Fruit fly (Drosophila melanogaster) whole organism, prepupa: Measurements from ENCODE around the gene fend.

Experiments used
- Blimp-1 ChIP-seq: fragments of 200-800 bp; sonication (Bioruptor generic); optimal IDR thresholded peaks from 3 replicates; lab custom pipeline; 2017; ENCODE audit warnings: missing biosample characterization, missing genetic modification characterization, mild to moderate bottlenecking, moderate library complexity, missing genetic modification reagents
- CG10631 ChIP-seq: fragments of 200-800 bp; sonication (Bioruptor generic); optimal IDR thresholded peaks from 2 replicates; lab custom pipeline; 2016; ENCODE audit warnings: missing biosample characterization, missing genetic modification characterization
- CG10669 ChIP-seq: fragments of 200-800 bp; sonication (Bioruptor generic); optimal IDR thresholded peaks from 3 replicates; lab custom pipeline; 2018; ENCODE audit warnings: missing biosample characterization, mild to moderate bottlenecking, missing genetic modification characterization, moderate library complexity
- CG11294 ChIP-seq: fragments of 200-800 bp; sonication (Bioruptor generic); IDR thresholded peaks from 2 replicates; pipeline ENCODE4 v1.3.6; 2022; ENCODE audit warnings: missing biosample characterization, missing genetic modification characterization
- CG11762 ChIP-seq: fragments of 200-800 bp; sonication (Bioruptor generic); optimal IDR thresholded peaks from 3 replicates; lab custom pipeline; 2016; ENCODE audit warnings: missing biosample characterization, missing genetic modification characterization; ENCODE audit not compliant: insufficient read depth
- CG11902 ChIP-seq: fragments of 200-800 bp; sonication (Bioruptor generic); optimal IDR thresholded peaks from 3 replicates; lab custom pipeline; 2016; ENCODE audit warnings: missing biosample characterization, missing genetic modification characterization
- CG15336 ChIP-seq: fragments of 200-800 bp; sonication (Bioruptor generic); IDR thresholded peaks from 2 replicates; pipeline ENCODE4 v1.3.6; 2022; ENCODE audit warnings: missing biosample characterization, missing genetic modification characterization
- CG1621 ChIP-seq: fragments of 200-800 bp; sonication (Bioruptor generic); optimal IDR thresholded peaks from 3 replicates; lab custom pipeline; 2018; ENCODE audit warnings: missing biosample characterization, mild to moderate bottlenecking, missing genetic modification characterization
- CG16779 ChIP-seq: fragments of 200-800 bp; sonication (Bioruptor generic); optimal IDR thresholded peaks from 3 replicates; lab custom pipeline; 2017; ENCODE audit warnings: missing biosample characterization, mild to moderate bottlenecking, missing genetic modification characterization
- CG3032 ChIP-seq: fragments of 200-800 bp; optimal IDR thresholded peaks from 2 replicates; lab custom pipeline; 2019; ENCODE audit warnings: missing biosample characterization, mild to moderate bottlenecking, missing genetic modification characterization, moderate library complexity
- CG32006 ChIP-seq: fragments of 200-800 bp; sonication (Bioruptor generic); optimal IDR thresholded peaks from 3 replicates; lab custom pipeline; 2017; ENCODE audit warnings: missing biosample characterization, mild to moderate bottlenecking, missing genetic modification characterization
- CG34406 ChIP-seq: fragments of 200-800 bp; sonication (Bioruptor generic); optimal IDR thresholded peaks from 3 replicates; lab custom pipeline; 2016; ENCODE audit warnings: missing biosample characterization, missing genetic modification characterization
- CG6163 ChIP-seq: fragments of 200-800 bp; sonication (Bioruptor generic); IDR thresholded peaks from 3 replicates; pipeline ENCODE4 v1.3.6; 2022; ENCODE audit warnings: missing biosample characterization, missing genetic modification characterization
- CG6276 ChIP-seq: fragments of 200-800 bp; sonication (Bioruptor generic); optimal IDR thresholded peaks from 2 replicates; lab custom pipeline; 2017; ENCODE audit warnings: missing biosample characterization, mild to moderate bottlenecking, missing genetic modification characterization
- CG6792 ChIP-seq: fragments of 200-800 bp; sonication (Bioruptor generic); optimal IDR thresholded peaks from 3 replicates; lab custom pipeline; 2016; ENCODE audit warnings: missing biosample characterization, missing genetic modification characterization
- CG8119 ChIP-seq: fragments of 200-800 bp; sonication (Bioruptor generic); IDR thresholded peaks from 3 replicates; pipeline ENCODE4 v1.3.6; 2022; ENCODE audit warnings: missing biosample characterization, missing genetic modification characterization
- CG8319 ChIP-seq: fragments of 200-800 bp; sonication (Bioruptor generic); optimal IDR thresholded peaks from 3 replicates; lab custom pipeline; 2016; ENCODE audit warnings: missing biosample characterization, missing genetic modification characterization
- CG8632 ChIP-seq: fragments of 200-800 bp; sonication (Bioruptor generic); optimal IDR thresholded peaks from 3 replicates; lab custom pipeline; 2016; ENCODE audit warnings: missing biosample characterization, missing genetic modification characterization
- CG9139 ChIP-seq: fragments of 200-800 bp; sonication (Bioruptor generic); optimal IDR thresholded peaks from 3 replicates; lab custom pipeline; 2017; ENCODE audit warnings: missing biosample characterization, mild to moderate bottlenecking, missing genetic modification characterization
- Eip75B ChIP-seq: fragments of 200-800 bp; sonication (Bioruptor generic); optimal IDR thresholded peaks from 3 replicates; lab custom pipeline; 2016; ENCODE audit warnings: missing biosample characterization, missing genetic modification characterization
- Eip78C ChIP-seq: fragments of 200-800 bp; sonication (Bioruptor generic); peaks from one replicate; lab custom pipeline; 2016; ENCODE audit warnings: missing biosample characterization, missing genetic modification characterization
- Ets21C ChIP-seq: fragments of 200-800 bp; sonication (Bioruptor generic); optimal IDR thresholded peaks from 3 replicates; lab custom pipeline; 2016; ENCODE audit warnings: missing biosample characterization, missing genetic modification characterization
- Gug ChIP-seq: fragments of 200-800 bp; sonication (Bioruptor generic); IDR thresholded peaks from 2 replicates; pipeline ENCODE4 v1.3.6; 2022; ENCODE audit warnings: missing biosample characterization, missing genetic modification characterization
- Hr38 ChIP-seq: sonication (Bioruptor generic); optimal IDR thresholded peaks from 2 replicates; lab custom pipeline; 2016; ENCODE audit warnings: missing biosample characterization, missing genetic modification characterization
- Hr39 ChIP-seq: fragments of 200-800 bp; sonication (Bioruptor generic); optimal IDR thresholded peaks from 2 replicates; lab custom pipeline; 2016; ENCODE audit warnings: missing biosample characterization, missing genetic modification characterization
- Met ChIP-seq: fragments of 200-800 bp; sonication (Bioruptor generic); optimal IDR thresholded peaks from 3 replicates; lab custom pipeline; 2016; ENCODE audit warnings: missing biosample characterization, missing genetic modification characterization
- OdsH ChIP-seq: fragments of 200-800 bp; sonication (Bioruptor generic); optimal IDR thresholded peaks from 3 replicates; lab custom pipeline; 2016; ENCODE audit warnings: missing biosample characterization, missing genetic modification characterization
- Smox ChIP-seq: fragments of 200-800 bp; sonication (Bioruptor generic); optimal IDR thresholded peaks from 3 replicates; lab custom pipeline; 2016; ENCODE audit warnings: missing biosample characterization, missing genetic modification characterization
- Sox102F ChIP-seq: fragments of 200-800 bp; sonication (Bioruptor generic); optimal IDR thresholded peaks from 2 replicates; lab custom pipeline; 2016; ENCODE audit warnings: missing biosample characterization, mild to moderate bottlenecking, missing genetic modification characterization
- Sox14 ChIP-seq: fragments of 200-800 bp; sonication (Bioruptor generic); optimal IDR thresholded peaks from 3 replicates; lab custom pipeline; 2016; ENCODE audit warnings: missing biosample characterization, missing genetic modification characterization
- Sox15 ChIP-seq: fragments of 200-800 bp; sonication (Bioruptor generic); optimal IDR thresholded peaks from 3 replicates; lab custom pipeline; 2016; ENCODE audit warnings: missing biosample characterization, missing genetic modification characterization
- achi ChIP-seq: fragments of 200-800 bp; sonication (Bioruptor generic); optimal IDR thresholded peaks from 3 replicates; lab custom pipeline; 2016; ENCODE audit warnings: missing biosample characterization, missing genetic modification characterization
- acj6 ChIP-seq: fragments of 200-800 bp; sonication (Bioruptor generic); optimal IDR thresholded peaks from 3 replicates; lab custom pipeline; 2016; ENCODE audit warnings: missing biosample characterization, missing genetic modification characterization
- cyc ChIP-seq: fragments of 200-800 bp; sonication (Bioruptor generic); optimal IDR thresholded peaks from 3 replicates; lab custom pipeline; 2016; ENCODE audit warnings: missing biosample characterization, missing genetic modification characterization
- dac ChIP-seq: fragments of 200-800 bp; sonication (Bioruptor generic); optimal IDR thresholded peaks from 2 replicates; lab custom pipeline; 2017; ENCODE audit warnings: missing biosample characterization, mild to moderate bottlenecking, missing genetic modification characterization
- dsx ChIP-seq: fragments of 200-800 bp; optimal IDR thresholded peaks from 3 replicates; lab custom pipeline; 2019; ENCODE audit warnings: missing biosample characterization, mild to moderate bottlenecking, missing genetic modification characterization, moderate library complexity; ENCODE audit not compliant: poor library complexity, severe bottlenecking
- eg ChIP-seq: fragments of 200-800 bp; sonication (Bioruptor generic); IDR thresholded peaks from 3 replicates; pipeline ENCODE4 v1.3.6; 2022; ENCODE audit warnings: missing biosample characterization, missing genetic modification characterization
- esn ChIP-seq: fragments of 200-800 bp; sonication (Bioruptor generic); optimal IDR thresholded peaks from 2 replicates; lab custom pipeline; 2016; ENCODE audit warnings: missing biosample characterization, mild to moderate bottlenecking, missing genetic modification characterization, moderate library complexity
- fd59A ChIP-seq: fragments of 200-800 bp; sonication (Bioruptor generic); optimal IDR thresholded peaks from 2 replicates; lab custom pipeline; 2017; ENCODE audit warnings: missing biosample characterization, mild to moderate bottlenecking, missing genetic modification characterization, missing genetic modification reagents
- fkh ChIP-seq: fragments of 200-800 bp; sonication (Bioruptor generic); optimal IDR thresholded peaks from 3 replicates; lab custom pipeline; 2017; ENCODE audit warnings: missing biosample characterization, mild to moderate bottlenecking, missing genetic modification characterization, moderate library complexity
- lz ChIP-seq: fragments of 200-800 bp; sonication (Bioruptor generic); optimal IDR thresholded peaks from 3 replicates; lab custom pipeline; 2016; ENCODE audit warnings: missing biosample characterization, missing genetic modification characterization
- net ChIP-seq: fragments of 200-800 bp; sonication (Bioruptor generic); optimal IDR thresholded peaks from 3 replicates; lab custom pipeline; 2016; ENCODE audit warnings: missing biosample characterization, missing genetic modification characterization
- pdm3 ChIP-seq: fragments of 200-800 bp; sonication (Bioruptor generic); optimal IDR thresholded peaks from 3 replicates; lab custom pipeline; 2016; ENCODE audit warnings: missing biosample characterization, missing genetic modification characterization
- salr ChIP-seq, 2 experiments: fragments of 200-800 bp; sonication (Bioruptor generic); optimal IDR thresholded peaks; 3 replicates each; lab custom pipeline; 2016 to 2018; ENCODE audit warnings: missing biosample characterization in 2 of 2, missing genetic modification characterization in 2 of 2, mild to moderate bottlenecking in 1 of 2
- ss ChIP-seq, 2 experiments: fragments of 200-800 bp; sonication (Bioruptor generic); optimal IDR thresholded peaks; 2 replicates in 1 of 2; 3 replicates in 1 of 2; lab custom pipeline; 2017 to 2018; ENCODE audit warnings: mild to moderate bottlenecking in 2 of 2, missing biosample characterization in 2 of 2, missing genetic modification characterization in 2 of 2, moderate library complexity in 1 of 2
- svp ChIP-seq: fragments of 200-800 bp; sonication (Bioruptor generic); peaks from one replicate; lab custom pipeline; 2016; ENCODE audit warnings: missing biosample characterization, missing genetic modification characterization
- topi ChIP-seq: fragments of 200-800 bp; sonication (Bioruptor generic); optimal IDR thresholded peaks from 3 replicates; lab custom pipeline; 2016; ENCODE audit warnings: missing biosample characterization, missing genetic modification characterization

fend gene

dm6 chrX:9155715-9156387 is 21.0 kb upstream of the fend start (continued):
- TF ChIP-seq fkh (peak; percentile 72), CG11762 (peak; percentile 30), CG8319 (GFP tag; lab: Kevin White, UChicago) (no peak), dsx (peak; percentile 43), acj6 (GFP tag; lab: Kevin White, UChicago) (no peak), net (GFP tag; lab: Kevin White, UChicago) (no peak), fd59A (GFP tag; lab: Kevin White, UChicago) (no peak), salr (GFP tag; optimal IDR thresholded peaks at IDR 0.05; lab: Kevin White, UChicago) (peak in 1 of 2 experiments; percentile 58), achi (GFP tag; lab: Kevin White, UChicago) (peak; percentile 13), CG11294 (GFP tag; lab: Robert Waterston, UW) (no peak), CG1621 (tag; lab: Kevin White, UChicago) (peak; percentile 4), Hr38 (GFP tag; lab: Kevin White, UChicago) (no peak), CG15336 (GFP tag; lab: Robert Waterston, UW) (no peak; the same call in 1 of the 2 replicates), ss (GFP tag; optimal IDR thresholded peaks at IDR 0.05; lab: Kevin White, UChicago) (peak; percentile 67 to 81), svp (GFP tag; lab: Kevin White, UChicago) (peak; percentile 60), pdm3 (GFP tag; lab: Kevin White, UChicago) (peak; percentile 36), Sox15 (GFP tag; lab: Kevin White, UChicago) (no peak), CG6792 (no peak), CG10631 (GFP tag; lab: Kevin White, UChicago) (peak; percentile 2), CG8119 (GFP tag; lab: Robert Waterston, UW) (peak; percentile 51), dac (GFP tag; lab: Kevin White, UChicago) (no peak), CG34406 (GFP tag; lab: Kevin White, UChicago) (no peak), CG6163 (GFP tag; lab: Robert Waterston, UW) (peak; percentile 64)

- no peak for TF ChIP-seq fkh
- peak; percentile 73 for TF ChIP-seq CG8119 (GFP tag; lab: Robert Waterston, UW)
- TF ChIP-seq CG10631 (GFP tag; lab: Kevin White, UChicago) = peak; percentile 69
- peak; percentile 68 for TF ChIP-seq esn (GFP tag; lab: Kevin White, UChicago)
- TF ChIP-seq lz (GFP tag; lab: Kevin White, UChicago) = peak; percentile 54
- TF ChIP-seq CG15336 (GFP tag; lab: Robert Waterston, UW) = peak; percentile 72
- peak; percentile 92 for TF ChIP-seq svp (GFP tag; lab: Kevin White, UChicago)
- TF ChIP-seq Smox (GFP tag; lab: Kevin White, UChicago) = peak; percentile 55
- peak; percentile 31 for TF ChIP-seq CG11902 (GFP tag; lab: Kevin White, UChicago)
- TF ChIP-seq Hr39 (GFP tag; lab: Kevin White, UChicago) = peak; percentile 64
- peak; percentile 67 for TF ChIP-seq Sox14 (GFP tag; lab: Kevin White, UChicago)
- TF ChIP-seq Eip75B (GFP tag; lab: Kevin White, UChicago) = peak; percentile 63
- peak; percentile 52 for TF ChIP-seq CG9139
- peak; percentile 64 for TF ChIP-seq OdsH (GFP tag; lab: Kevin White, UChicago)
- peak; percentile 13 for TF ChIP-seq fd59A (GFP tag; lab: Kevin White, UChicago)
- peak; percentile 28 for TF ChIP-seq CG11762
- peak; percentile 20 for TF ChIP-seq CG1621 (tag; lab: Kevin White, UChicago)
- TF ChIP-seq Hr38 (GFP tag; lab: Kevin White, UChicago) = no peak
- peak; percentile 53; the same call in 2 of the 3 replicates for TF ChIP-seq eg
- peak; percentile 61 for TF ChIP-seq Sox102F (GFP tag; lab: Kevin White, UChicago)
- peak; percentile 69 for TF ChIP-seq pdm3 (GFP tag; lab: Kevin White, UChicago)
- peak in 1 of 2 experiments; percentile 68 for TF ChIP-seq salr (GFP tag; optimal IDR thresholded peaks at IDR 0.05; lab: Kevin White, UChicago)
- peak; percentile 64 for TF ChIP-seq CG6792
- peak; percentile 36 for TF ChIP-seq CG8632 (GFP tag; lab: Kevin White, UChicago)
- TF ChIP-seq cyc = peak; percentile 72
- peak; percentile 81 for TF ChIP-seq topi
- peak; percentile 75 for TF ChIP-seq CG3032
- peak; percentile 22 for TF ChIP-seq Blimp-1 (GFP tag; lab: Kevin White, UChicago)
- TF ChIP-seq Eip78C (GFP tag; lab: Kevin White, UChicago) = peak; percentile 96
- TF ChIP-seq CG32006 (GFP tag; lab: Kevin White, UChicago) = peak; percentile 69
- peak; percentile 75 for TF ChIP-seq Met (GFP tag; lab: Kevin White, UChicago)
- TF ChIP-seq net (GFP tag; lab: Kevin White, UChicago) = peak; percentile 46
- peak; percentile 81 for TF ChIP-seq CG10669 (GFP tag; lab: Kevin White, UChicago)
- TF ChIP-seq Gug (GFP tag; lab: Robert Waterston, UW) = peak; percentile 70
- no peak for TF ChIP-seq CG16779 (tag; lab: Kevin White, UChicago)
- peak; percentile 24 for TF ChIP-seq Ets21C (GFP tag; lab: Kevin White, UChicago)
- TF ChIP-seq CG6276 (GFP tag; lab: Kevin White, UChicago) = peak; percentile 68
These were observed 20.2 kb upstream of the fend start for dm6 chrX:9155134-9155533.
